Worm (Caenorhabditis elegans) whole organism, early embryonic: ENCODE data around the gene nhr-164.

Experiments used
- B0310.2 ChIP-seq: sonication (generic microtip); optimal IDR thresholded peaks from 2 replicates; lab custom pipeline; 2016; ENCODE audit warnings: mild to moderate bottlenecking, missing genetic modification characterization, missing compliant biosample characterization
- ama-1 ChIP-seq: fragments of 150-350 bp; optimal IDR thresholded peaks from 2 replicates; lab custom pipeline; 2014
- ets-7 ChIP-seq: sonication (generic microtip); optimal IDR thresholded peaks from 2 replicates; lab custom pipeline; 2016; ENCODE audit warnings: missing genotype, missing genetic modification characterization, missing compliant biosample characterization
- tra-4 ChIP-seq: sonication (generic microtip); optimal IDR thresholded peaks from 2 replicates; lab custom pipeline; 2017; ENCODE audit warnings: missing genetic modification characterization, missing compliant biosample characterization

ce11 chrV:15223668-15224067 lies 11.9 kb downstream of the nhr-164 start, which contains the start of gene srw-24:
- TF ChIP-seq B0310.2 (tag; lab: Kevin White, UChicago): no peak
- no peak for TF ChIP-seq tra-4 (tag; lab: Kevin White, UChicago)
- no peak for TF ChIP-seq ama-1
- TF ChIP-seq ets-7: no peak
